Worm (Caenorhabditis elegans): ENCODE data around the gene F26G1.11.
A peak's percentile ranks its signal among the peaks of the same experiment; 100 is the strongest.

Gene F26G1.11

DNA sequence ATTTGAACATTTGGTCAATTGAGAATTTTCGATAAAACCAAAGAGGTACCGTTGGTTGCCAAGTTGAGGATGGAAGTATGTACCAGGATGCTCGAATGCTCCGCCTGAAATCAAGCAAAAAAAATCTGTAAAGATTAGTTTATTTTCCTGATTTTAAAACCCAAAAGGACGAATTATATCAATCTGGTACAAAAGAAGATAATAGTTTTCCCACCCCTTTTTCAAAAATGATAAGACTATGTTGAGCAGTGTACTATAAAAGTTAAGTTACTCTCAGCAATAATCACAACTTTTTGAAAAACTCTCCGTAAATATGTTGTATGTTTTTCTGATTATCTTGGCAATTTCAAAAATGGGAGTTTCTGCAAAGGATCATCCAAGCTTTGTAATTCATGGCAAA, 18.5 kb upstream of the F26G1.11 start, which contains the start of gene F26G1.3:
TSS of gene F26G1.3 (plus strand) at position 301 of the 400 bp plus-strand sequence.
- TF ChIP-seq sdz-12 (GFP tag; optimal IDR thresholded peaks at IDR 0.05) (no peak), Y48G9A.11 (GFP tag; IDR thresholded peaks at IDR 0.05) (no peak), lin-1 (GFP tag; IDR thresholded peaks at IDR 0.05) (no peak), D1046.2 (GFP tag; IDR thresholded peaks at IDR 0.05) (no peak), aha-1 (tag) (no peak), Y105C5A.15 (GFP tag; IDR thresholded peaks at IDR 0.05) (no peak), ceh-32 (tag; optimal IDR thresholded peaks at IDR 0.05; ENCODE audit: poor library complexity) (no peak), dmd-6 (GFP tag; IDR thresholded peaks at IDR 0.05) (no peak)

DNA sequence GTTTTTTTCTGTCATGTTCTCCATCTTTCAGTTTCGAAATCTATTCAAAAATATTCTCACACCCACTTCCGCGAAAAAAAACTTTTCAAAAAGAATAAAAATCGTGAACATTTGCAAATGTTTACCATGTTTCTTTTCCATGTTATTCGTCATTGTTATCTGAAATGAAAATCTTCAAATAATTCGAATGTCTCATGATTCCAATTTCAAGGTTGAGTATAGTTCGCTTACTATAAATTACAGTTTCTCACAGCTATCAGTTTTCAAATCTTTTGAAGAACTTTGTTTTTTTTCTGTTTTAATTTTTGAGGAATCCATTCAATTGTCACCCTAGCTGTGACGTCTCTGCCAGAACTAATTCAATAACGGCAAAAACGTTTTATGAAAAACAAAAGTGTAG, 17.1 kb upstream of the F26G1.11 start:
- TF ChIP-seq unc-62 (GFP tag; optimal IDR thresholded peaks at IDR 0.05 in 1 of 2) = peak in 1 of 2 experiments; percentile 32
- TF ChIP-seq unc-62 (tag; optimal IDR thresholded peaks at IDR 0.05) = no peak
- no peak for TF ChIP-seq ztf-7 (tag; optimal IDR thresholded peaks at IDR 0.05)
- TF ChIP-seq aha-1 (tag) = peak; percentile 86
- TF ChIP-seq fkh-10 (GFP tag; optimal IDR thresholded peaks at IDR 0.05) = no peak

DNA sequence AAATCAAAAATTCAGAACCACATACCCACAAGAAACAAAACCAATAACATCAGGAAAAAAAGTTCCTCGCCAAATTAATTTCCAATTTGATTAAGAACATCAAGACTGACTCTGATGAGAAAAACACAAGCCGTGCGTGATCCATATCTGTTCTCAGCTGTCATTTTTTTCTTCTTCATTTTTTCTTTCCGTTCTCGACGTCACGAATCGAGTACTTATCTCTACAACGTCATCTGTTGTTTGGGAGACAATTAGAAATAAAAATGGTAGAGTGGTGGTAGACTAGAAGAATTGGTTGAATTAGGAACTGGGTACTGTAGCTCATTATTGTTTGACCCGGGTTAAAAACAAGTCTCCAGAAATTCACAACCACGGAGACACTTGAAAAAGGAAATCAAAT, 15.9 kb upstream of the F26G1.11 start:
- peak; percentile 18 for TF ChIP-seq hlh-11 (tag; optimal IDR thresholded peaks at IDR 0.05)
- TF ChIP-seq dmd-6 (GFP tag; IDR thresholded peaks at IDR 0.05) = peak; percentile 16
- TF ChIP-seq F37D6.2 (tag; optimal IDR thresholded peaks at IDR 0.05) = no peak

ce11 chrII:4762574-4763285, 14.2 kb upstream of the F26G1.11 start, which contains the start of gene F26G1.2:
Gene F26G1.2 (plus strand): TSS chrII:4763081.
- TF ChIP-seq lin-1 (GFP tag; IDR thresholded peaks at IDR 0.05) (no peak), aha-1 (tag) (peak; percentile 69), pqm-1 (tag; optimal IDR thresholded peaks at IDR 0.05) (no peak), F49E8.2 (tag; optimal IDR thresholded peaks at IDR 0.05; ENCODE audit: borderline replicate concordance) (no peak), nhr-28 (tag; optimal IDR thresholded peaks at IDR 0.05) (peak; percentile 57), egl-43 (GFP tag; IDR thresholded peaks at IDR 0.05) (peak; percentile 15; the same call in 1 of the 2 replicates), unc-39 (tag; optimal IDR thresholded peaks at IDR 0.05) (no peak)

- TF ChIP-seq nhr-28 (tag; optimal IDR thresholded peaks at IDR 0.05) (no peak), unc-39 (tag; optimal IDR thresholded peaks at IDR 0.05) (no peak), dpl-1 (GFP tag; optimal IDR thresholded peaks at IDR 0.05) (no peak), ZK337.2 (GFP tag; IDR thresholded peaks at IDR 0.05) (no peak), lin-13 (GFP tag; optimal IDR thresholded peaks at IDR 0.05) (no peak), ceh-62 (tag; optimal IDR thresholded peaks at IDR 0.05) (no peak), ces-1 (GFP tag; optimal IDR thresholded peaks at IDR 0.05) (no peak), nhr-6 (tag; optimal IDR thresholded peaks at IDR 0.05) (no peak), Y105C5A.15 (GFP tag; IDR thresholded peaks at IDR 0.05) (no peak), nhr-77 (tag; optimal IDR thresholded peaks at IDR 0.05) (no peak), lim-7 (GFP tag; IDR thresholded peaks at IDR 0.05) (no peak), hlh-11 (tag; optimal IDR thresholded peaks at IDR 0.05) (no peak), daf-12 (tag; optimal IDR thresholded peaks at IDR 0.05) (no peak)
Measured at ce11 chrII:4766284-4766683, 10.7 kb upstream of the F26G1.11 start, which contains the start of gene ttm-2. Gene ttm-2 (minus strand): TSS chrII:4766384.

- no peak for TF ChIP-seq zip-11 (GFP tag; IDR thresholded peaks at IDR 0.05)
- TF ChIP-seq zfp-2 (tag; optimal IDR thresholded peaks at IDR 0.05) = no peak
- TF ChIP-seq unc-62 (GFP tag; optimal IDR thresholded peaks at IDR 0.05 in 1 of 2) = peak in 1 of 2 experiments; percentile 28
- TF ChIP-seq unc-62 (tag; optimal IDR thresholded peaks at IDR 0.05) = no peak
- TF ChIP-seq ZK337.2 (GFP tag; IDR thresholded peaks at IDR 0.05) = no peak
Measured at ce11 chrII:4767612-4768011, 9.3 kb upstream of the F26G1.11 start.

Data from whole organism, L4 larva.